Fruit fly (Drosophila melanogaster): ENCODE measurements around the gene ZnT86D.

DNA sequence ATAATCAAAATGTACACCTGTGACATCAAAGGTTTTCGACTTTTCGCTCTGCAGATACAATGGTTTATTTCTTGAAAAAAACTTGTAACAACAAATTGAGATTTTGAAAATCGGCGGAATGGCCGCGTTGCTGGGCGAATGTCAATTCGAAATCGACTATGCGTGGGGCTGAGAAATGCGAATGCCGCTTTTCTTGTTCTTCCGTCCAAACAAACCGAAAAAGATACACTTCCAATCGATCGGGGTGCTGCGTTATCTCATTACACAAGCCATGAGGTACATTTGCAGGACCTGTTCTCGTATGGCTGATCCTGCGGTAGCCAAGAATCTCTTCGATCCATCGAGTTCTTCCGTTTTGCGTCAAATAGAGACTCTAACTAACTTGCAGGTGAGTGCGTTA, 23.3 kb upstream of the ZnT86D start, which contains the start of gene CG31388:
- TF ChIP-seq CG8478 (optimal IDR thresholded peaks at IDR 0.05) (no peak), CTCF (optimal IDR thresholded peaks at IDR 0.05) (no peak)

Data from S2 (cell line).